Fruit fly (Drosophila melanogaster) whole organism, pupa: Measurements from ENCODE around the gene Uch-L5.

Experiments used
- CG12605 ChIP-seq: fragments of 200-800 bp; sonication (Bioruptor generic); IDR thresholded peaks from 2 replicates; pipeline ENCODE4 v1.3.6; 2022; ENCODE audit warnings: missing biosample characterization, missing genetic modification characterization
- CG14655 ChIP-seq: fragments of 200-800 bp; sonication (Bioruptor generic); optimal IDR thresholded peaks from 3 replicates; lab custom pipeline; 2017; ENCODE audit warnings: mild to moderate bottlenecking, missing biosample characterization, missing genetic modification reagents, missing genetic modification characterization
- CG32121 ChIP-seq: fragments of 200-800 bp; sonication (Bioruptor generic); IDR thresholded peaks from 2 replicates; pipeline ENCODE4 v1.3.6; 2022; ENCODE audit warnings: missing biosample characterization, missing genetic modification characterization
- CG34367 ChIP-seq: fragments of 200-800 bp; sonication (Bioruptor generic); optimal IDR thresholded peaks from 2 replicates; lab custom pipeline; 2018; ENCODE audit warnings: missing biosample characterization, mild to moderate bottlenecking, missing genetic modification characterization
- CG4496 ChIP-seq: fragments of 200-800 bp; sonication (Bioruptor generic); IDR thresholded peaks from 3 replicates; pipeline ENCODE4 v1.3.6; 2022; ENCODE audit warnings: missing biosample characterization, missing genetic modification characterization
- CG8159 ChIP-seq: fragments of 200-800 bp; sonication (Bioruptor generic); optimal IDR thresholded peaks from 3 replicates; lab custom pipeline; 2018; ENCODE audit warnings: missing biosample characterization, mild to moderate bottlenecking, missing genetic modification characterization, moderate library complexity
- CG8301 ChIP-seq: fragments of 200-800 bp; sonication (Bioruptor generic); optimal IDR thresholded peaks from 2 replicates; lab custom pipeline; 2018; ENCODE audit warnings: missing biosample characterization, mild to moderate bottlenecking, missing genetic modification characterization
- D1 ChIP-seq: fragments of 200-800 bp; sonication (Bioruptor generic); optimal IDR thresholded peaks from 2 replicates; lab custom pipeline; 2018; ENCODE audit warnings: missing biosample characterization, mild to moderate bottlenecking, missing genetic modification characterization, moderate library complexity
- Ets98B ChIP-seq: fragments of 200-800 bp; sonication (Bioruptor generic); IDR thresholded peaks from 2 replicates; pipeline ENCODE4 v1.3.6; 2022; ENCODE audit warnings: missing biosample characterization, missing genetic modification characterization
- Pif1A ChIP-seq: fragments of 200-800 bp; sonication (Bioruptor generic); optimal IDR thresholded peaks from 3 replicates; lab custom pipeline; 2016; ENCODE audit warnings: missing biosample characterization, missing genetic modification characterization
- Pif1B ChIP-seq: fragments of 200-800 bp; sonication (Bioruptor generic); optimal IDR thresholded peaks from 3 replicates; lab custom pipeline; 2016; ENCODE audit warnings: missing biosample characterization, missing genetic modification characterization
- Snoo ChIP-seq: fragments of 200-800 bp; sonication (Bioruptor generic); optimal IDR thresholded peaks from 3 replicates; lab custom pipeline; 2017; ENCODE audit warnings: missing biosample characterization, mild to moderate bottlenecking, missing genetic modification characterization, inconsistent platforms
- gl ChIP-seq: fragments of 200-800 bp; sonication (Bioruptor generic); optimal IDR thresholded peaks from 2 replicates; lab custom pipeline; 2018; ENCODE audit warnings: missing biosample characterization, mild to moderate bottlenecking, missing genetic modification characterization

Uch-L5 gene

DNA sequence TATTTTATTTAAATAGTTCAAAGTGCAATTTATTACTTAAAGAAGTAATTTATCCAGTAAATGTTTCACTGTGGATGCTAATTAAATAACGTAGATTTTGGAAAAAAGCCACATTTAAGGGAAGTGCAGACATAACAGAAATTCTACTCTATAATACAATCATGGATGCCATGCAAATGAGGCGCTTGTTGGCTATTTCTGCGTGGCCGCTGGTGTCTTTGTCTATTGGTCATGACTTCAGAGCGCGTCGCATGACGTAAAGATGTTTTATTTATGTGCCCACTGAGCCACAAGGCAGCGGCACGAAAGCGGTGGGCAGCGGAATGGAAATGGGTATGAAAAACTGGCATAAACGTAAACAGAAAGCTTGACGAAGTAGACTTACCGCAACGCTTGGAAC is 50.9 kb downstream of the Uch-L5 start:
- TF ChIP-seq CG32121 (GFP tag; lab: Robert Waterston, UW) (peak; percentile 51; the same call in 1 of the 2 replicates), CG12605 (GFP tag; lab: Robert Waterston, UW) (no peak), CG4496 (GFP tag; lab: Robert Waterston, UW) (peak; percentile 50; the same call in 1 of the 3 replicates), D1 (tag; lab: Kevin White, UChicago) (no peak), Snoo (tag; lab: Kevin White, UChicago) (no peak), gl (tag; lab: Kevin White, UChicago) (no peak), Pif1B (GFP tag; lab: Kevin White, UChicago) (no peak), CG8159 (tag; lab: Kevin White, UChicago) (no peak), CG34367 (tag; lab: Kevin White, UChicago) (no peak), CG14655 (GFP tag; lab: Kevin White, UChicago) (peak; percentile 34), CG8301 (tag; lab: Kevin White, UChicago) (peak; percentile 32), Pif1A (no peak), Ets98B (GFP tag; lab: Robert Waterston, UW) (peak; percentile 63)
- TF ChIP-seq, all 21 proteins: peak for 5
